Fruit fly (Drosophila melanogaster): ENCODE measurements around the gene CG32533.

DNA sequence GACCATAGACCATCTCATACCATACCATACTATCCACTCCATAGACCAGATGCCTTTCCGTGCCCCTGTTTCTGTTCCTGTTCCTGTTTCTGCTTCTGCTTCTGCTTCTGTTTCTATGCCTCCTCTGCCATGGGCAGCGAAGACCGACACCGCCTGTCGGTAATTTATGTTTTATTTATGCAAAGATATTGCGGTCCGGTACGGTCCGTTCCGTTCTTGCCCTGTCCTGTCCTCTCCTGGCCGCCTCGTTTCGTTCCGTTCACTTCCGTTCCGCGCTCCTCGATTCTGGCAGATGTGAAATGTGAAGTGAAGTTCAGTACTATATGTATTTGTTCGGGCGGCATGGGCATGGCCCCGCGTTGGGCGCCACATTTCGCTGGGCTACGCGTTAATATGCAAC, 50.0 kb downstream of the CG32533 start:
- TF ChIP-seq CG8319 (GFP tag; optimal IDR thresholded peaks at IDR 0.05) (no peak), CG6808 (GFP tag; optimal IDR thresholded peaks at IDR 0.05) (no peak), CG6276 (GFP tag; optimal IDR thresholded peaks at IDR 0.05) (no peak), fd85E (GFP tag; optimal IDR thresholded peaks at IDR 0.05) (no peak), acj6 (GFP tag; optimal IDR thresholded peaks at IDR 0.05) (no peak), CG8119 (GFP tag; IDR thresholded peaks at IDR 0.05) (no peak), CG16779 (tag; optimal IDR thresholded peaks at IDR 0.05) (no peak)

All from whole organism, prepupa.